Worm (Caenorhabditis elegans): ENCODE measurements around the gene cthd-1.

DNA sequence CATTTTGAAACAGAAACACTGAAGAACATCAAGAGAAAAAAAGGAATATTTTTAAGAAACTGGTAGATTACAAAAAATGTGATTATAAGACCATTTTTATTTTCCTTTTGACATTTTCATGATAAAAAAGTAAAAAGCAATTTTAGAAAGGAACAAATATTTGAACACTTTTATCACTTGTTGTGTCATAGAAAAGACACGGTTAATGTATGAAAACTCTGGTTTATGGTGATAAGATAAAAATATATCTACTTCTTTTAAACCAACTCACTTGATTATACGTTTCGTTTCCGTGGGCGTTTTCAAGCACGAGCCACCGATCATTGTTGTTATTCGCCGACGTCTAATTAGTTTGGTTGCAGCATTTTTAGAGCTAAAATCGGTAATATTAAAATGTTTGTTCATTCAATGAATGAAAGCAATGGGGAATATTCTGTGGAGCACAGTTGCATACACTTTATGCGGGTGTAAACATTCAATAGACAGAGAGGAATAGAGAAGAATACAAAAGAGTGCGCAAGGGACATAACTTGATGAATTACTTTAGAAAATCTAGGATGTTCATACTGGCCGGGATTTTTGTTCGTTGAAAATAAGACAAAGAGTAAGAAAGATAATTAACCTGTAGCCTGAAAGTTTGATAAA lies 4.8 kb upstream of the cthd-1 start, which contains the start of gene sulp-8:
- TF ChIP-seq hmbx-1 (tag; optimal IDR thresholded peaks at IDR 0.05) (no peak), aly-1 (tag; optimal IDR thresholded peaks at IDR 0.05) (no peak), F13C5.2 (tag; optimal IDR thresholded peaks at IDR 0.05) (no peak), sea-1 (GFP tag; conservative IDR thresholded peaks at IDR 0.05) (no peak), ama-1 (optimal IDR thresholded peaks at IDR 0.05) (no peak), tbx-37 (GFP tag; conservative IDR thresholded peaks at IDR 0.05) (no peak), scrt-1 (GFP tag; IDR thresholded peaks at IDR 0.05) (no peak), tbx-11 (GFP tag; IDR thresholded peaks at IDR 0.05) (no peak), ets-7 (tag; optimal IDR thresholded peaks at IDR 0.05) (no peak), ceh-13 (GFP tag; optimal IDR thresholded peaks at IDR 0.05) (no peak), pes-1 (GFP tag; IDR thresholded peaks at IDR 0.05) (no peak), B0310.2 (tag; optimal IDR thresholded peaks at IDR 0.05) (no peak)
